Fruit fly (Drosophila melanogaster) whole organism, embryonic: ENCODE data around the gene Sas-6.
A peak's percentile ranks its signal among the peaks of the same experiment; 100 is the strongest.

Experiments used
- Atf3 ChIP-seq: fragments of 200-800 bp; sonication (Bioruptor generic); optimal IDR thresholded peaks from 3 replicates; lab custom pipeline; 2016; ENCODE audit warnings: missing biosample characterization, missing genetic modification characterization
- B-H2 ChIP-seq: fragments of 200-800 bp; sonication (Bioruptor generic); optimal IDR thresholded peaks from 2 replicates; lab custom pipeline; 2018; ENCODE audit warnings: missing biosample characterization, mild to moderate bottlenecking, missing genetic modification characterization
- Bteb2 ChIP-seq: fragments of 200-800 bp; sonication (Bioruptor generic); optimal IDR thresholded peaks from 2 replicates; lab custom pipeline; 2016; ENCODE audit warnings: missing biosample characterization, missing genetic modification characterization
- CG12071 ChIP-seq: fragments of 200-800 bp; sonication (Bioruptor generic); optimal IDR thresholded peaks from 3 replicates; lab custom pipeline; 2018; ENCODE audit warnings: missing biosample characterization, mild to moderate bottlenecking, missing genetic modification characterization
- CG12219 ChIP-seq: fragments of 200-800 bp; sonication (Bioruptor generic); optimal IDR thresholded peaks from 3 replicates; lab custom pipeline; 2018; ENCODE audit warnings: missing biosample characterization, mild to moderate bottlenecking, missing genetic modification characterization
- CG14965 ChIP-seq: fragments of 200-800 bp; sonication (Bioruptor generic); optimal IDR thresholded peaks from 2 replicates; lab custom pipeline; 2016; ENCODE audit warnings: missing biosample characterization, missing genetic modification characterization, borderline replicate concordance
- CG15073 ChIP-seq: fragments of 200-800 bp; sonication (Bioruptor generic); optimal IDR thresholded peaks from 2 replicates; lab custom pipeline; 2016; ENCODE audit warnings: missing biosample characterization, missing genetic modification characterization
- CG1529 ChIP-seq: fragments of 200-800 bp; sonication (Bioruptor generic); optimal IDR thresholded peaks from 3 replicates; lab custom pipeline; 2018; ENCODE audit warnings: missing biosample characterization, missing genetic modification characterization
- CG17912 ChIP-seq: fragments of 200-800 bp; sonication (Bioruptor generic); optimal IDR thresholded peaks from 2 replicates; lab custom pipeline; 2018; ENCODE audit warnings: missing biosample characterization, mild to moderate bottlenecking, missing genetic modification characterization
- CG18262 ChIP-seq: fragments of 200-800 bp; optimal IDR thresholded peaks from 3 replicates; lab custom pipeline; 2019; ENCODE audit warnings: missing biosample characterization, mild to moderate bottlenecking, missing genetic modification characterization, moderate library complexity
- CG31365 ChIP-seq: fragments of 200-800 bp; sonication (Bioruptor generic); optimal IDR thresholded peaks from 2 replicates; lab custom pipeline; 2018; ENCODE audit warnings: missing biosample characterization, mild to moderate bottlenecking, missing genetic modification characterization
- CG4404 ChIP-seq: fragments of 200-800 bp; sonication (Bioruptor generic); IDR thresholded peaks from 2 replicates; pipeline ENCODE4 v1.3.6; 2022; ENCODE audit warnings: missing biosample characterization, missing genetic modification characterization
- CG4820 ChIP-seq: fragments of 200-800 bp; sonication (Bioruptor generic); optimal IDR thresholded peaks from 3 replicates; lab custom pipeline; 2016; ENCODE audit warnings: missing biosample characterization, missing genetic modification characterization
- CG8388 ChIP-seq: fragments of 200-800 bp; sonication (Bioruptor generic); optimal IDR thresholded peaks from 2 replicates; lab custom pipeline; 2019; ENCODE audit warnings: missing biosample characterization, mild to moderate bottlenecking, missing genetic modification characterization, moderate library complexity
- CkIIα-i1 ChIP-seq: fragments of 200-800 bp; sonication (Bioruptor generic); IDR thresholded peaks from 2 replicates; pipeline ENCODE4 v1.3.6; 2022; ENCODE audit warnings: missing biosample characterization, missing genetic modification characterization
- CoRest ChIP-seq: fragments of 200-800 bp; sonication (Bioruptor generic); optimal IDR thresholded peaks from 3 replicates; lab custom pipeline; 2018; ENCODE audit warnings: missing biosample characterization, mild to moderate bottlenecking, missing genetic modification characterization, moderate library complexity
- D19A ChIP-seq: fragments of 200-800 bp; optimal IDR thresholded peaks from 3 replicates; lab custom pipeline; 2019; ENCODE audit warnings: missing biosample characterization, mild to moderate bottlenecking, missing genetic modification characterization, moderate library complexity
- D19B ChIP-seq: fragments of 200-800 bp; sonication (Bioruptor generic); optimal IDR thresholded peaks from 2 replicates; lab custom pipeline; 2017; ENCODE audit warnings: missing biosample characterization, mild to moderate bottlenecking, missing genetic modification characterization
- Eip74EF ChIP-seq, 2 experiments: fragments of 200-800 bp in 1 of 2; fragments of >200 bp in 1 of 2; sonication (Bioruptor generic) in 1 of 2; optimal IDR thresholded peaks; 2 replicates each; lab custom pipeline; 2017 to 2019; ENCODE audit warnings: missing biosample characterization in 2 of 2, missing genetic modification characterization in 2 of 2, mild to moderate bottlenecking in 1 of 2, moderate library complexity in 1 of 2
- Fer2 ChIP-seq: fragments of 200-800 bp; sonication (Bioruptor generic); optimal IDR thresholded peaks from 2 replicates; lab custom pipeline; 2018; ENCODE audit warnings: missing biosample characterization, mild to moderate bottlenecking, missing genetic modification characterization, moderate library complexity
- HLH3B ChIP-seq: fragments of 200-800 bp; sonication (Bioruptor generic); IDR thresholded peaks from 2 replicates; pipeline ENCODE4 v1.3.6; 2022; ENCODE audit warnings: missing biosample characterization, missing genetic modification characterization
- Hand ChIP-seq: fragments of 200-800 bp; sonication (Bioruptor generic); optimal IDR thresholded peaks from 2 replicates; lab custom pipeline; 2017; ENCODE audit warnings: mild to moderate bottlenecking, missing biosample characterization, missing genetic modification reagents, missing genetic modification characterization
- Hr39 ChIP-seq: fragments of >200 bp; optimal IDR thresholded peaks from 2 replicates; lab custom pipeline; 2017
- Kr ChIP-seq: fragments of 200-800 bp; sonication (Bioruptor generic); optimal IDR thresholded peaks from 2 replicates; lab custom pipeline; 2017; ENCODE audit warnings: missing biosample characterization, mild to moderate bottlenecking, missing genetic modification characterization
- Lim3 ChIP-seq: fragments of 200-800 bp; sonication (Bioruptor generic); IDR thresholded peaks from 2 replicates; pipeline ENCODE4 v1.3.6; 2022; ENCODE audit warnings: missing biosample characterization, missing genetic modification characterization
- Myb ChIP-seq: fragments of 200-800 bp; sonication (Bioruptor generic); optimal IDR thresholded peaks from 2 replicates; lab custom pipeline; 2016; ENCODE audit warnings: missing biosample characterization, missing genetic modification characterization
- NC2α ChIP-seq: fragments of 200-800 bp; sonication (Bioruptor generic); optimal IDR thresholded peaks from 2 replicates; lab custom pipeline; 2016; ENCODE audit warnings: missing biosample characterization, missing genetic modification characterization
- Nf-YB ChIP-seq: fragments of 200-800 bp; sonication (Bioruptor generic); optimal IDR thresholded peaks from 3 replicates; lab custom pipeline; 2019; ENCODE audit warnings: missing biosample characterization, mild to moderate bottlenecking, missing genetic modification characterization, moderate library complexity
- Pdp1 ChIP-seq, 2 experiments: fragments of 200-800 bp; sonication (Bioruptor generic); optimal IDR thresholded peaks; 3 replicates each; lab custom pipeline; 2016; ENCODE audit warnings: missing biosample characterization in 2 of 2, missing genetic modification characterization in 2 of 2, mild to moderate bottlenecking in 1 of 2, moderate library complexity in 1 of 2
- amos ChIP-seq: fragments of 200-800 bp; sonication (Bioruptor generic); IDR thresholded peaks from 2 replicates; pipeline ENCODE4 v1.3.6; 2022; ENCODE audit warnings: missing biosample characterization, missing genetic modification characterization; ENCODE audit not compliant: partially characterized antibody
- dati ChIP-seq: fragments of 200-800 bp; sonication (Bioruptor generic); IDR thresholded peaks from 2 replicates; pipeline ENCODE4 v1.3.6; 2022; ENCODE audit warnings: missing biosample characterization, missing genetic modification characterization
- gce ChIP-seq: fragments of 200-800 bp; sonication (Bioruptor generic); IDR thresholded peaks from 3 replicates; pipeline ENCODE4 v1.3.6; 2022; ENCODE audit warnings: missing biosample characterization, missing genetic modification characterization
- jigr1 ChIP-seq: fragments of 200-800 bp; sonication (Bioruptor generic); IDR thresholded peaks from 3 replicates; pipeline ENCODE4 v1.3.6; 2022; ENCODE audit warnings: missing biosample characterization, missing genetic modification characterization
- ken ChIP-seq: fragments of 200-800 bp; sonication (Bioruptor generic); IDR thresholded peaks from 3 replicates; pipeline ENCODE4 v1.3.6; 2022; ENCODE audit warnings: missing biosample characterization, missing genetic modification characterization
- klu ChIP-seq: fragments of 200-800 bp; sonication (Bioruptor generic); IDR thresholded peaks from 2 replicates; pipeline ENCODE4 v1.3.6; 2022; ENCODE audit warnings: missing biosample characterization, missing genetic modification characterization
- maf-S ChIP-seq: fragments of 200-800 bp; sonication (Bioruptor generic); optimal IDR thresholded peaks from 2 replicates; lab custom pipeline; 2016; ENCODE audit warnings: missing biosample characterization, missing genetic modification characterization
- nerfin-1 ChIP-seq: fragments of 200-800 bp; sonication (Bioruptor generic); optimal IDR thresholded peaks from 3 replicates; lab custom pipeline; 2019; ENCODE audit warnings: missing biosample characterization, mild to moderate bottlenecking, missing genetic modification characterization, moderate library complexity
- nerfin-2 ChIP-seq: fragments of 200-800 bp; sonication (Bioruptor generic); IDR thresholded peaks from 2 replicates; pipeline ENCODE4 v1.3.6; 2022; ENCODE audit warnings: missing biosample characterization, missing genetic modification characterization; ENCODE audit not compliant: partially characterized antibody
- pan ChIP-seq, 4 experiments: fragments of >200 bp in 3 of 4; fragments of 200-800 bp in 1 of 4; sonication (Bioruptor generic) in 1 of 4; optimal IDR thresholded peaks in 3 of 4; IDR thresholded peaks in 1 of 4; 2 replicates each; pipeline versions ENCODE4 v1.3.6 to Lab custom; 2017 to 2022; ENCODE audit warnings: missing biosample characterization in 2 of 4, missing genetic modification characterization in 2 of 4, mixed read lengths in 1 of 4
- pho ChIP-seq: fragments of 200-800 bp; sonication (Bioruptor generic); optimal IDR thresholded peaks from 2 replicates; lab custom pipeline; 2016; ENCODE audit warnings: missing biosample characterization, missing genetic modification characterization
- pnt ChIP-seq: fragments of 200-800 bp; sonication (Bioruptor generic); optimal IDR thresholded peaks from 3 replicates; lab custom pipeline; 2016; ENCODE audit warnings: missing biosample characterization, missing genetic modification characterization
- sc ChIP-seq, 3 experiments: fragments of >200 bp in 2 of 3; fragments of 200-800 bp in 1 of 3; sonication (Bioruptor generic) in 1 of 3; optimal IDR thresholded peaks; 2 replicates in 2 of 3; 3 replicates in 1 of 3; lab custom pipeline; 2017; ENCODE audit warnings: mild to moderate bottlenecking in 1 of 3, missing biosample characterization in 1 of 3, missing genetic modification characterization in 1 of 3, missing genetic modification reagents in 1 of 3
- sima ChIP-seq: fragments of 200-800 bp; sonication (Bioruptor generic); optimal IDR thresholded peaks from 2 replicates; lab custom pipeline; 2016; ENCODE audit warnings: missing biosample characterization, missing genetic modification characterization
- sna ChIP-seq: fragments of 200-800 bp; sonication (Bioruptor generic); IDR thresholded peaks from 2 replicates; pipeline ENCODE4 v1.3.6; 2022; ENCODE audit warnings: missing biosample characterization, missing genetic modification characterization; ENCODE audit not compliant: partially characterized antibody
- tgo ChIP-seq: fragments of 200-800 bp; sonication (Bioruptor generic); IDR thresholded peaks from 3 replicates; pipeline ENCODE4 v1.3.6; 2022; ENCODE audit warnings: missing biosample characterization, missing genetic modification characterization
- ttk ChIP-seq: fragments of 200-800 bp; sonication (Bioruptor generic); IDR thresholded peaks from 2 replicates; pipeline ENCODE4 v2.1.2; 2022; ENCODE audit warnings: missing biosample characterization, missing genetic modification characterization
- tup ChIP-seq: fragments of 200-800 bp; sonication (Bioruptor generic); optimal IDR thresholded peaks from 2 replicates; lab custom pipeline; 2016; ENCODE audit warnings: missing biosample characterization, mild to moderate bottlenecking, missing genetic modification characterization, moderate library complexity
- twi ChIP-seq: fragments of 200-800 bp; optimal IDR thresholded peaks from 2 replicates; lab custom pipeline; 2019; ENCODE audit warnings: missing biosample characterization, mild to moderate bottlenecking, missing genetic modification characterization, moderate library complexity
- zfh1 ChIP-seq: fragments of 200-800 bp; sonication (Bioruptor generic); IDR thresholded peaks from 3 replicates; pipeline ENCODE4 v1.3.6; 2022; ENCODE audit warnings: missing biosample characterization, missing genetic modification characterization

The Sas-6 gene

dm6 chr3R:29983073-29983544 lies 12.0 kb upstream of the Sas-6 start, which contains the start of gene CG7896 (continued):
- peak; percentile 88 for TF ChIP-seq tgo (GFP tag; lab: Robert Waterston, UW)
- peak; percentile 27 for TF ChIP-seq CG12071
- no peak for TF ChIP-seq NC2α
- 0 out of 2 replicates have a peak, but pooled peaks have one; percentile 37 for TF ChIP-seq klu
- no peak for TF ChIP-seq CG17912
- peak; percentile 17 for TF ChIP-seq Hand
- no peak for TF ChIP-seq D19B (GFP tag; lab: Kevin White, UChicago)
- peak in 1 of 2 experiments; percentile 22 for TF ChIP-seq Eip74EF (GFP tag; optimal IDR thresholded peaks at IDR 0.05; lab: Kevin White, UChicago)
- no peak for TF ChIP-seq Myb (GFP tag; lab: Kevin White, UChicago)
- TF ChIP-seq nerfin-1: peak; percentile 45
- TF ChIP-seq CG12219 (GFP tag; lab: Kevin White, UChicago): peak; percentile 54
- TF ChIP-seq CG8388: peak; percentile 46
- no peak for TF ChIP-seq CkIIα-i1 (GFP tag; lab: Robert Waterston, UW)
- peak; percentile 69; the same call in 1 of the 3 replicates for TF ChIP-seq gce
- TF ChIP-seq B-H2: peak; percentile 4
- peak; percentile 10 for TF ChIP-seq Bteb2 (GFP tag; lab: Kevin White, UChicago)
- TF ChIP-seq dati (GFP tag; lab: Robert Waterston, UW): no peak
- TF ChIP-seq ken (GFP tag; lab: Robert Waterston, UW): peak; percentile 82
- no peak for TF ChIP-seq amos
- no peak for TF ChIP-seq nerfin-2 (GFP tag; lab: Robert Waterston, UW)
- TF ChIP-seq sima (GFP tag; lab: Kevin White, UChicago): no peak
- TF ChIP-seq maf-S (GFP tag; lab: Kevin White, UChicago): no peak
- peak; percentile 82 for TF ChIP-seq CG18262 (tag; lab: Kevin White, UChicago)
- 0 out of 2 replicates have a peak, but pooled peaks have one; percentile 38 for TF ChIP-seq Lim3 (GFP tag; lab: Robert Waterston, UW)
- peak; percentile 64 for TF ChIP-seq CG4404 (GFP tag; lab: Robert Waterston, UW)
- peak; percentile 21 for TF ChIP-seq Nf-YB (GFP tag; lab: Kevin White, UChicago)
- no peak for TF ChIP-seq CG31365 (tag; lab: Kevin White, UChicago)
- TF ChIP-seq Pdp1 (GFP tag; optimal IDR thresholded peaks at IDR 0.05; lab: Kevin White, UChicago): peak; percentile 15 to 17
- TF ChIP-seq pan (optimal IDR thresholded peaks at IDR 0.05; lab: Kevin White, UChicago): no peak
- peak in 1 of 2 experiments; percentile 80 for TF ChIP-seq pan (GFP tag; optimal IDR thresholded peaks at IDR 0.05 in 1 of 2, IDR thresholded peaks at IDR 0.05 in 1 of 2)
- no peak for TF ChIP-seq sc (optimal IDR thresholded peaks at IDR 0.05; lab: Kevin White, UChicago)
- peak; percentile 18 for TF ChIP-seq sc (GFP tag; optimal IDR thresholded peaks at IDR 0.05; lab: Kevin White, UChicago)
- TF ChIP-seq CoRest (tag; lab: Kevin White, UChicago): peak; percentile 75
- TF ChIP-seq CG1529: peak; percentile 42
- no peak for TF ChIP-seq Kr
- peak; percentile 52 for TF ChIP-seq CG4820 (GFP tag; lab: Kevin White, UChicago)
- TF ChIP-seq twi: peak; percentile 33
- no peak for TF ChIP-seq Hr39 (lab: Kevin White, UChicago)
- peak; percentile 65; the same call in 1 of the 3 replicates for TF ChIP-seq jigr1 (GFP tag; lab: Robert Waterston, UW)
- no peak for TF ChIP-seq pnt (GFP tag; lab: Kevin White, UChicago)
- no peak for TF ChIP-seq D19A
- peak; percentile 76 for TF ChIP-seq HLH3B
- peak; percentile 78 for TF ChIP-seq ttk (GFP tag; lab: Robert Waterston, UW)
- TF ChIP-seq CG15073 (GFP tag; lab: Kevin White, UChicago): no peak
- TF ChIP-seq Atf3: no peak
- TF ChIP-seq tup: no peak
- peak; percentile 22 for TF ChIP-seq Fer2 (tag; lab: Kevin White, UChicago)
- no peak for TF ChIP-seq pho (GFP tag; lab: Kevin White, UChicago)
- no peak for TF ChIP-seq sna (GFP tag; lab: Robert Waterston, UW)
- TF ChIP-seq zfh1 (GFP tag; lab: Robert Waterston, UW): peak; percentile 81
- TF ChIP-seq CG14965 (GFP tag; lab: Kevin White, UChicago): no peak
